Worm (Caenorhabditis elegans): Measurements from ENCODE around the gene twk-6.

twk-6 gene

DNA sequence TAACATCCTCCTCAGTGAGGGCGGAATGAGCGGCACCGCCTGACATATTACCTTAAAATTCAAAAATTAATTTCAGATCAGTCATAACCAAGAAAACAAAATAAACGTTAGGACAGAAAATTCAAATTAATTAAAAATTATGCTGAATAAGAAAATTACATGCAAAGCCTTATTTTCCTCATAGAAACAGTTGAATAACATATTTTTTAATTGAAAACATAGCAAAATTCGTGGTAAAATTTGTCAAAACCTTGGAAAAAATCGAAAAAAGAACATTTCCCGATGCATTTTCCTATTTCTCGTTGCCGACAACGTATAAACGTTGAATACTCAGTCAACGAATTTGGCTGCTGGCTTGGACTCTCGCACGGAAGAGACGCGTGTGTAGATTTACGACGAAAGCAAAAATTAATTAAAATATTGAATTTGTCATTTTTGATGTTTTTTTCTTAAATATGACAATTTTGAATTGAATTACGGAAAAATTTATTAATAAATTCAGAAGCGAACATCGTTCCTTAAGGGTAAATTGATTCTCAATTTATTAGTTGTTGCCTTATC is 11.4 kb downstream of the twk-6 start, which contains the start of the genes rps-0 and rbg-3 (continued):
- TF ChIP-seq spr-1 (tag; optimal IDR thresholded peaks at IDR 0.05) (peak; percentile 80), spr-3 (GFP tag; optimal IDR thresholded peaks at IDR 0.05) (no peak), lim-7 (GFP tag; IDR thresholded peaks at IDR 0.05) (no peak), daf-19 (GFP tag; conservative IDR thresholded peaks at IDR 0.05) (no peak), skn-1 (tag; optimal IDR thresholded peaks at IDR 0.05) (no peak), attf-4 (tag; optimal IDR thresholded peaks at IDR 0.05) (no peak), jun-1 (tag; optimal IDR thresholded peaks at IDR 0.05) (no peak), ama-1 (optimal IDR thresholded peaks at IDR 0.05) (no peak), hmg-1.1 (GFP tag; IDR thresholded peaks at IDR 0.05) (peak; percentile 83), snpc-1.2 (GFP tag; IDR thresholded peaks at IDR 0.05) (no peak), madf-5 (GFP tag; IDR thresholded peaks at IDR 0.05) (no peak), pha-4 (GFP tag; IDR thresholded peaks at IDR 0.05) (peak; percentile 37; the same call in 1 of the 2 replicates), pha-4 (tag; optimal IDR thresholded peaks at IDR 0.05) (peak; percentile 68), mdl-1 (tag; optimal IDR thresholded peaks at IDR 0.05) (peak in 1 of 2 experiments; percentile 64), nhr-28 (tag; optimal IDR thresholded peaks at IDR 0.05) (peak; percentile 83), ceh-62 (tag; optimal IDR thresholded peaks at IDR 0.05) (no peak), nhr-102 (tag; optimal IDR thresholded peaks at IDR 0.05) (peak; percentile 82), nhr-25 (tag; optimal IDR thresholded peaks at IDR 0.05; ENCODE audit: borderline replicate concordance, insufficient read depth) (peak; percentile 81), ceh-44 (GFP tag; IDR thresholded peaks at IDR 0.05) (no peak), Y75B8A.6 (GFP tag; IDR thresholded peaks at IDR 0.05) (no peak), nhr-76 (tag; optimal IDR thresholded peaks at IDR 0.05) (no peak), arid-1 (GFP tag; conservative IDR thresholded peaks at IDR 0.05) (peak; percentile 57), php-3 (GFP tag; IDR thresholded peaks at IDR 0.05) (no peak), daf-16 (GFP tag; optimal IDR thresholded peaks at IDR 0.05) (peak in 1 of 2 experiments; percentile 33), daf-16 (tag; optimal IDR thresholded peaks at IDR 0.05) (peak; percentile 64), mxl-3 (GFP tag; optimal IDR thresholded peaks at IDR 0.05) (peak; percentile 31), zip-2 (tag; optimal IDR thresholded peaks at IDR 0.05) (peak; percentile 34), dmd-8 (GFP tag; IDR thresholded peaks at IDR 0.05) (no peak), T20F7.1 (GFP tag; optimal IDR thresholded peaks at IDR 0.05) (peak; percentile 89), nhr-111 (GFP tag; optimal IDR thresholded peaks at IDR 0.05) (no peak), F37D6.2 (tag; optimal IDR thresholded peaks at IDR 0.05) (peak; percentile 80), dmd-9 (GFP tag; IDR thresholded peaks at IDR 0.05) (no peak), hlh-30 (tag; optimal IDR thresholded peaks at IDR 0.05; ENCODE audit: insufficient read depth) (peak; percentile 83), gei-8 (GFP tag; optimal IDR thresholded peaks at IDR 0.05) (no peak), aha-1 (tag) (peak; percentile 99), lir-3 (tag; optimal IDR thresholded peaks at IDR 0.05) (no peak), T26A8.4 (GFP tag; IDR thresholded peaks at IDR 0.05) (peak; percentile 74), lin-38 (GFP tag; IDR thresholded peaks at IDR 0.05) (peak; percentile 87), F10B5.3 (tag; optimal IDR thresholded peaks at IDR 0.05) (peak; percentile 28), D1046.2 (GFP tag; IDR thresholded peaks at IDR 0.05) (no peak), zfp-3 (GFP tag; conservative IDR thresholded peaks at IDR 0.05) (peak; percentile 53), aly-2 (tag; optimal IDR thresholded peaks at IDR 0.05) (no peak), ctbp-1 (GFP tag; IDR thresholded peaks at IDR 0.05) (peak; percentile 61; the same call in 1 of the 2 replicates), dve-1 (tag; optimal IDR thresholded peaks at IDR 0.05; ENCODE audit: insufficient read depth) (peak; percentile 97), lsy-2 (tag; optimal IDR thresholded peaks at IDR 0.05) (peak; percentile 84 to 98), nhr-10 (tag; optimal IDR thresholded peaks at IDR 0.05) (no peak), F44E2.7 (GFP tag; IDR thresholded peaks at IDR 0.05) (no peak), lin-39 (tag; optimal IDR thresholded peaks at IDR 0.05) (no peak), Y5F2A.4 (GFP tag; optimal IDR thresholded peaks at IDR 0.05) (no peak), ceh-28 (tag; optimal IDR thresholded peaks at IDR 0.05) (no peak), unc-39 (tag; optimal IDR thresholded peaks at IDR 0.05) (no peak)
